Fruit fly (Drosophila melanogaster) whole organism, embryonic: ENCODE measurements around the gene Naa20A.
A peak's percentile ranks its signal among the peaks of the same experiment; 100 is the strongest.

ENCODE experiments used
- Awh ChIP-seq: fragments of 200-800 bp; sonication (Bioruptor generic); IDR thresholded peaks from 2 replicates; pipeline ENCODE4, ENCODE4 v1.3.6; 2022; ENCODE audit warnings: missing biosample characterization, missing genetic modification characterization
- CG1024 ChIP-seq: fragments of 200-800 bp; sonication (Bioruptor generic); IDR thresholded peaks from 2 replicates; pipeline ENCODE4 v1.3.6; 2022; ENCODE audit warnings: missing biosample characterization, missing genetic modification characterization
- CG10274 ChIP-seq: fragments of 200-800 bp; sonication (Bioruptor generic); optimal IDR thresholded peaks from 3 replicates; lab custom pipeline; 2017; ENCODE audit warnings: missing biosample characterization, mild to moderate bottlenecking, missing genetic modification characterization
- CG11456 ChIP-seq: fragments of 200-800 bp; sonication (Bioruptor generic); IDR thresholded peaks from 3 replicates; pipeline ENCODE4 v1.3.6; 2022; ENCODE audit warnings: missing biosample characterization, missing genetic modification characterization
- CG12071 ChIP-seq: fragments of 200-800 bp; sonication (Bioruptor generic); optimal IDR thresholded peaks from 3 replicates; lab custom pipeline; 2018; ENCODE audit warnings: missing biosample characterization, mild to moderate bottlenecking, missing genetic modification characterization
- CG12236 ChIP-seq: fragments of 200-800 bp; sonication (Bioruptor generic); optimal IDR thresholded peaks from 2 replicates; lab custom pipeline; 2016; ENCODE audit warnings: missing biosample characterization, missing genetic modification characterization
- CG14710 ChIP-seq: fragments of 200-800 bp; sonication (Bioruptor generic); optimal IDR thresholded peaks from 3 replicates; lab custom pipeline; 2019; ENCODE audit warnings: missing biosample characterization, mild to moderate bottlenecking, missing genetic modification characterization, moderate library complexity
- CG14860 ChIP-seq: fragments of 200-800 bp; sonication (Bioruptor generic); IDR thresholded peaks from 3 replicates; pipeline ENCODE4 v1.3.6; 2022; ENCODE audit warnings: missing biosample characterization, missing genetic modification characterization; ENCODE audit not compliant: partially characterized antibody
- CG15514 ChIP-seq: fragments of 200-800 bp; sonication (Bioruptor generic); optimal IDR thresholded peaks from 3 replicates; lab custom pipeline; 2017; ENCODE audit warnings: missing biosample characterization, missing genetic modification characterization, mild to moderate bottlenecking, moderate library complexity, missing genetic modification reagents
- CG16779 ChIP-seq: fragments of 200-800 bp; sonication (Bioruptor generic); IDR thresholded peaks from 2 replicates; pipeline ENCODE4 v1.3.6; 2022; ENCODE audit warnings: missing biosample characterization, missing genetic modification characterization
- CG17359 ChIP-seq: fragments of 200-800 bp; sonication (Bioruptor generic); optimal IDR thresholded peaks from 3 replicates; lab custom pipeline; 2018; ENCODE audit warnings: missing biosample characterization, mild to moderate bottlenecking, missing genetic modification characterization, moderate library complexity
- CG2116 ChIP-seq: fragments of 200-800 bp; sonication (Bioruptor generic); optimal IDR thresholded peaks from 3 replicates; lab custom pipeline; 2018; ENCODE audit warnings: missing biosample characterization, mild to moderate bottlenecking, missing genetic modification characterization
- CG4328 ChIP-seq: fragments of 200-800 bp; sonication (Bioruptor generic); optimal IDR thresholded peaks from 3 replicates; lab custom pipeline; 2017; ENCODE audit warnings: missing biosample characterization, missing genetic modification reagents, missing genetic modification characterization
- CG4424 ChIP-seq: fragments of 200-800 bp; sonication (Bioruptor generic); optimal IDR thresholded peaks from 3 replicates; lab custom pipeline; 2016; ENCODE audit warnings: missing biosample characterization, missing genetic modification characterization
- CG8290 ChIP-seq, 3 experiments: fragments of 200-800 bp; sonication (Bioruptor generic); optimal IDR thresholded peaks; 2 replicates each; lab custom pipeline; 2016 to 2019; ENCODE audit warnings: missing biosample characterization in 3 of 3, missing genetic modification characterization in 3 of 3, mild to moderate bottlenecking in 2 of 3, moderate library complexity in 1 of 3
- CG8765 ChIP-seq: fragments of 200-800 bp; sonication (Bioruptor generic); IDR thresholded peaks from 2 replicates; pipeline ENCODE4 v1.3.6; 2022; ENCODE audit warnings: missing biosample characterization, missing genetic modification characterization
- CG8924 ChIP-seq: fragments of 200-800 bp; optimal IDR thresholded peaks from 3 replicates; lab custom pipeline; 2019; ENCODE audit warnings: missing biosample characterization, mild to moderate bottlenecking, missing genetic modification characterization, moderate library complexity
- CG9797 ChIP-seq: fragments of 200-800 bp; sonication (Bioruptor generic); optimal IDR thresholded peaks from 3 replicates; lab custom pipeline; 2018; ENCODE audit warnings: missing biosample characterization, mild to moderate bottlenecking, missing genetic modification characterization
- Ets97D ChIP-seq: fragments of 200-800 bp; sonication (Bioruptor generic); optimal IDR thresholded peaks from 3 replicates; lab custom pipeline; 2016; ENCODE audit warnings: missing biosample characterization, missing genetic modification characterization
- HHEX ChIP-seq: fragments of 200-800 bp; sonication (Bioruptor generic); optimal IDR thresholded peaks from 3 replicates; lab custom pipeline; 2017; ENCODE audit warnings: missing biosample characterization, mild to moderate bottlenecking, missing genetic modification characterization, missing genetic modification reagents
- HLH4C ChIP-seq: fragments of 200-800 bp; sonication (Bioruptor generic); IDR thresholded peaks from 3 replicates; pipeline ENCODE4 v1.3.6; 2022; ENCODE audit warnings: missing biosample characterization, missing genetic modification characterization; ENCODE audit not compliant: partially characterized antibody
- Lhr ChIP-seq: fragments of 200-800 bp; sonication (Bioruptor generic); optimal IDR thresholded peaks from 3 replicates; lab custom pipeline; 2017; ENCODE audit warnings: mild to moderate bottlenecking, missing biosample characterization, missing genetic modification reagents, missing genetic modification characterization
- MBD-R2 ChIP-seq: fragments of 200-800 bp; sonication (Bioruptor generic); IDR thresholded peaks from 2 replicates; pipeline ENCODE4 v1.3.6; 2022; ENCODE audit warnings: missing biosample characterization, missing genetic modification characterization
- Meics ChIP-seq: fragments of 200-800 bp; sonication (Bioruptor generic); optimal IDR thresholded peaks from 2 replicates; lab custom pipeline; 2017; ENCODE audit warnings: missing biosample characterization, mild to moderate bottlenecking, missing genetic modification characterization
- Myb ChIP-seq: fragments of 200-800 bp; sonication (Bioruptor generic); optimal IDR thresholded peaks from 2 replicates; lab custom pipeline; 2016; ENCODE audit warnings: missing biosample characterization, missing genetic modification characterization
- NfI ChIP-seq: fragments of 200-800 bp; sonication (Bioruptor generic); optimal IDR thresholded peaks from 3 replicates; lab custom pipeline; 2018; ENCODE audit warnings: missing biosample characterization, mild to moderate bottlenecking, missing genetic modification characterization, moderate library complexity
- Opbp ChIP-seq: fragments of 200-800 bp; sonication (Bioruptor generic); IDR thresholded peaks from 3 replicates; pipeline ENCODE4 v1.3.6; 2022; ENCODE audit warnings: missing biosample characterization, missing genetic modification characterization; ENCODE audit not compliant: partially characterized antibody
- Pdp1 ChIP-seq, 2 experiments: fragments of 200-800 bp; sonication (Bioruptor generic); optimal IDR thresholded peaks; 3 replicates each; lab custom pipeline; 2016; ENCODE audit warnings: missing biosample characterization in 2 of 2, missing genetic modification characterization in 2 of 2, mild to moderate bottlenecking in 1 of 2, moderate library complexity in 1 of 2
- Scr ChIP-seq: fragments of 200-800 bp; sonication (Bioruptor generic); IDR thresholded peaks from 2 replicates; pipeline ENCODE4 v1.3.6; 2022; ENCODE audit warnings: missing biosample characterization, missing genetic modification characterization; ENCODE audit not compliant: partially characterized antibody
- TFAM ChIP-seq: fragments of 200-800 bp; sonication (Bioruptor generic); optimal IDR thresholded peaks from 2 replicates; lab custom pipeline; 2017; ENCODE audit warnings: missing biosample characterization, missing genetic modification characterization, inconsistent platforms
- YL-1 ChIP-seq: fragments of 200-800 bp; sonication (Bioruptor generic); optimal IDR thresholded peaks from 3 replicates; lab custom pipeline; 2017; ENCODE audit warnings: missing biosample characterization, mild to moderate bottlenecking, missing genetic modification characterization
- amos ChIP-seq: fragments of 200-800 bp; sonication (Bioruptor generic); IDR thresholded peaks from 2 replicates; pipeline ENCODE4 v1.3.6; 2022; ENCODE audit warnings: missing biosample characterization, missing genetic modification characterization; ENCODE audit not compliant: partially characterized antibody
- ato ChIP-seq: fragments of 200-800 bp; sonication (Bioruptor generic); IDR thresholded peaks from 2 replicates; pipeline ENCODE4 v1.3.6; 2022; ENCODE audit warnings: missing biosample characterization, missing genetic modification characterization; ENCODE audit not compliant: partially characterized antibody
- caup ChIP-seq: fragments of 200-800 bp; sonication (Bioruptor generic); optimal IDR thresholded peaks from 3 replicates; lab custom pipeline; 2017; ENCODE audit warnings: missing biosample characterization, mild to moderate bottlenecking, missing genetic modification characterization, moderate library complexity; ENCODE audit not compliant: severe bottlenecking
- chm ChIP-seq: fragments of 200-800 bp; sonication (Bioruptor generic); IDR thresholded peaks from 2 replicates; pipeline ENCODE4 v1.3.6; 2022; ENCODE audit warnings: missing biosample characterization, missing genetic modification characterization
- exex ChIP-seq: fragments of 200-800 bp; sonication (Bioruptor generic); optimal IDR thresholded peaks from 4 replicates; lab custom pipeline; 2018; ENCODE audit warnings: missing biosample characterization, mild to moderate bottlenecking, missing genetic modification characterization, moderate library complexity
- gsb-n ChIP-seq: fragments of 200-800 bp; sonication (Bioruptor generic); optimal IDR thresholded peaks from 3 replicates; lab custom pipeline; 2018; ENCODE audit warnings: missing biosample characterization, mild to moderate bottlenecking, missing genetic modification characterization
- insv ChIP-seq, 2 experiments: fragments of 200-800 bp; sonication (Bioruptor generic); optimal IDR thresholded peaks; 3 replicates each; lab custom pipeline; 2016 to 2018; ENCODE audit warnings: missing biosample characterization in 2 of 2, missing genetic modification characterization in 2 of 2
- klu ChIP-seq: fragments of 200-800 bp; sonication (Bioruptor generic); IDR thresholded peaks from 2 replicates; pipeline ENCODE4 v1.3.6; 2022; ENCODE audit warnings: missing biosample characterization, missing genetic modification characterization
- lola ChIP-seq, 3 experiments: fragments of >200 bp in 2 of 3; fragments of 200-800 bp in 1 of 3; sonication (Bioruptor generic) in 1 of 3; optimal IDR thresholded peaks; 2 replicates each; lab custom pipeline; 2017 to 2019; ENCODE audit warnings: missing biosample characterization in 3 of 3, missing genetic modification characterization in 3 of 3, mild to moderate bottlenecking in 1 of 3, moderate library complexity in 1 of 3
- mirr ChIP-seq: fragments of 200-800 bp; sonication (Bioruptor generic); optimal IDR thresholded peaks from 3 replicates; lab custom pipeline; 2018; ENCODE audit warnings: missing biosample characterization, mild to moderate bottlenecking, missing genetic modification characterization
- odd ChIP-seq: fragments of 200-800 bp; sonication (Bioruptor generic); optimal IDR thresholded peaks from 2 replicates; lab custom pipeline; 2017; ENCODE audit warnings: missing biosample characterization, mild to moderate bottlenecking, missing genetic modification characterization
- otp ChIP-seq: fragments of 200-800 bp; sonication (Bioruptor generic); IDR thresholded peaks from 3 replicates; pipeline ENCODE4, ENCODE4 v1.3.6; 2022; ENCODE audit warnings: missing biosample characterization, missing genetic modification characterization
- pros ChIP-seq: fragments of 200-800 bp; sonication (Bioruptor generic); optimal IDR thresholded peaks from 3 replicates; lab custom pipeline; 2019; ENCODE audit warnings: missing biosample characterization, mild to moderate bottlenecking, missing genetic modification characterization, moderate library complexity
- salm ChIP-seq: fragments of 200-800 bp; sonication (Bioruptor generic); optimal IDR thresholded peaks from 2 replicates; lab custom pipeline; 2018; ENCODE audit warnings: missing biosample characterization, mild to moderate bottlenecking, missing genetic modification characterization
- vnd ChIP-seq: fragments of 200-800 bp; sonication (Bioruptor generic); IDR thresholded peaks from 3 replicates; pipeline ENCODE4 v1.3.6; 2022; ENCODE audit warnings: missing biosample characterization, missing genetic modification characterization; ENCODE audit not compliant: partially characterized antibody
- zen2 ChIP-seq: fragments of 200-800 bp; sonication (Bioruptor generic); IDR thresholded peaks from 3 replicates; pipeline ENCODE4 v1.3.6; 2022; ENCODE audit warnings: missing biosample characterization, missing genetic modification characterization; ENCODE audit not compliant: partially characterized antibody

Naa20A gene

dm6 chrX:19613473-19613872 lies 9.4 kb downstream of the Naa20A start:
- TF ChIP-seq CG14710 (tag; lab: Kevin White, UChicago) (peak; percentile 57), klu (no peak), CG4424 (GFP tag; lab: Kevin White, UChicago) (peak; percentile 21), CG2116 (GFP tag; lab: Kevin White, UChicago) (peak; percentile 94), gsb-n (peak; percentile 30), CG8290 (GFP tag; optimal IDR thresholded peaks at IDR 0.05; lab: Kevin White, UChicago) (no peak), CG8290 (tag; optimal IDR thresholded peaks at IDR 0.05; lab: Kevin White, UChicago) (peak; percentile 63 to 82), zen2 (peak; percentile 64; the same call in 2 of the 3 replicates), Scr (GFP tag; lab: Robert Waterston, UW) (peak; percentile 47), amos (peak; percentile 34; the same call in 1 of the 2 replicates), otp (GFP tag; lab: Robert Waterston, UW) (peak; percentile 59; the same call in 1 of the 3 replicates), CG12236 (GFP tag; lab: Kevin White, UChicago) (peak; percentile 20), Lhr (GFP tag; lab: Kevin White, UChicago) (peak; percentile 13), HLH4C (GFP tag; lab: Robert Waterston, UW) (0 out of 3 replicates have a peak, but pooled peaks have one; percentile 43), CG12071 (GFP tag; lab: Kevin White, UChicago) (peak; percentile 82), vnd (GFP tag; lab: Robert Waterston, UW) (no peak), CG8924 (tag; lab: Kevin White, UChicago) (peak; percentile 8), Pdp1 (GFP tag; optimal IDR thresholded peaks at IDR 0.05; lab: Kevin White, UChicago) (peak in 1 of 2 experiments; percentile 39), chm (peak; percentile 74), NfI (GFP tag; lab: Kevin White, UChicago) (peak; percentile 78), HHEX (GFP tag; lab: Kevin White, UChicago) (peak; percentile 64), salm (tag; lab: Kevin White, UChicago) (peak; percentile 17), Meics (GFP tag; lab: Kevin White, UChicago) (peak; percentile 83), pros (GFP tag; lab: Kevin White, UChicago) (no peak), CG14860 (GFP tag; lab: Robert Waterston, UW) (0 out of 3 replicates have a peak, but pooled peaks have one; percentile 7), mirr (peak; percentile 89), Opbp (peak; percentile 17; the same call in 1 of the 3 replicates), TFAM (no peak), CG4328 (GFP tag; lab: Kevin White, UChicago) (peak; percentile 65), CG8765 (no peak), Awh (GFP tag; lab: Robert Waterston, UW) (peak; percentile 30; the same call in 1 of the 2 replicates), CG10274 (GFP tag; lab: Kevin White, UChicago) (peak; percentile 1), CG11456 (GFP tag; lab: Robert Waterston, UW) (0 out of 3 replicates have a peak, but pooled peaks have one; percentile 33), exex (peak; percentile 7), CG15514 (GFP tag; lab: Kevin White, UChicago) (peak; percentile 81), Ets97D (GFP tag; lab: Kevin White, UChicago) (peak; percentile 98), caup (GFP tag; lab: Kevin White, UChicago) (peak; percentile 82), MBD-R2 (peak; percentile 76), CG1024 (GFP tag; lab: Robert Waterston, UW) (peak; percentile 44; the same call in 1 of the 2 replicates), CG9797 (GFP tag; lab: Kevin White, UChicago) (peak; percentile 34), ato (0 out of 2 replicates have a peak, but pooled peaks have one; percentile 38), YL-1 (GFP tag; lab: Kevin White, UChicago) (peak; percentile 75), lola (GFP tag; optimal IDR thresholded peaks at IDR 0.05; lab: Kevin White, UChicago) (no peak), Myb (GFP tag; lab: Kevin White, UChicago) (peak; percentile 76), CG17359 (tag; lab: Kevin White, UChicago) (peak; percentile 39), odd (GFP tag; lab: Kevin White, UChicago) (peak; percentile 70), CG16779 (no peak), insv (GFP tag; optimal IDR thresholded peaks at IDR 0.05; lab: Kevin White, UChicago) (peak in 1 of 2 experiments; percentile 37)
